Fruit fly (Drosophila melanogaster): ENCODE measurements around the gene CG15760.
A peak's percentile ranks its signal among the peaks of the same experiment; 100 is the strongest.

DNA sequence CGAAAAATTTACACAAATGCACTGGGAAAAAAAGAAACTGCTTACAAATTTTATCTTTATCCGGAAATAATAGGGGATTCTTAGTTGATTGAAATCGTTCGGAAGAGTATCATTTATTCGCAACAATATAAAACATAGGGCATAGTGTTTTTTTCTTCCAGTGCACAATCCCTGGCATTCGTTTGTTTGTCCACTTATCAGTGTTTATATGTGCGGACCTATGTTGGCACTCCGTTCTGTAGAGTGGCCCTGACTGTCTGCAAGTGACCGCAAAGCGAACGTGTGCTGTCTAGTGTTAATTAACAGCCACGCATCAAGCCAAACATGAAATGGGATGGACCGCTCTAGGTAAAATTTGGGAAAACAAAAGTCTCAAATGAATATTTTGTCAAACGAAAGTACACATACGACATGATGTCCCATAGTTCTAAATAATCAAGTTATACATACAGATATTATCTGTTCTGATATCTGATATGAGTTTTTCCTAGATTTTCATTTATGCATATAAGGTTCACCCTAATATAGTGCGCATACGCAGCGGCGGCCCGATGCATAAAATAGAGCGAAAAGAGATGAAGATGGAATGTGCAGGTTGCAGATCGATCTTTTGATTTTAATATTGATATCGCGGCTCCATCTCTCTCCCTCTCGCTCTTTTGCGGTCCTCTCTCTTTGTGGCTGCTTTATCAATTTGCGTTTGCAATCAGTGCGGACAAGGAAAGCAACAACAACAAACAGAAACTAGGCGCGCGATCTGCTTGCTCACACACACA lies 28.2 kb upstream of the CG15760 start:
- TF ChIP-seq CG10669 (GFP tag; optimal IDR thresholded peaks at IDR 0.05) = peak; percentile 84
- TF ChIP-seq Ets96B (tag; optimal IDR thresholded peaks at IDR 0.05) = peak; percentile 85
- peak; percentile 78 for TF ChIP-seq lz (GFP tag; optimal IDR thresholded peaks at IDR 0.05)
- peak; percentile 93 for TF ChIP-seq Eip78C (GFP tag)
- TF ChIP-seq CG7368 (GFP tag; optimal IDR thresholded peaks at IDR 0.05) = peak; percentile 75
- peak; percentile 74 for TF ChIP-seq Sox102F (GFP tag; optimal IDR thresholded peaks at IDR 0.05)
- no peak for TF ChIP-seq Blimp-1 (GFP tag; optimal IDR thresholded peaks at IDR 0.05)
- peak; percentile 91 for TF ChIP-seq CG15336 (GFP tag; IDR thresholded peaks at IDR 0.05)
- peak; percentile 74 for TF ChIP-seq cyc (GFP tag; optimal IDR thresholded peaks at IDR 0.05)
- peak; percentile 93 for TF ChIP-seq CG32006 (GFP tag; optimal IDR thresholded peaks at IDR 0.05)
- TF ChIP-seq CG8119 (GFP tag; IDR thresholded peaks at IDR 0.05) = peak; percentile 90

All from whole organism, prepupa.